Worm (Caenorhabditis elegans) whole organism, L4 larva: Measurements from ENCODE around the gene cah-5.

Experiments
- F37D6.2 ChIP-seq: sonication (generic microtip); optimal IDR thresholded peaks from 2 replicates; lab custom pipeline; 2016; ENCODE audit warnings: mild to moderate bottlenecking, missing genetic modification characterization, missing compliant biosample characterization
- F49E8.2 ChIP-seq: sonication (generic microtip); optimal IDR thresholded peaks from 2 replicates; lab custom pipeline; 2016; ENCODE audit warnings: missing compliant biosample characterization, mild to moderate bottlenecking, missing genetic modification characterization, borderline replicate concordance
- T20F7.1 ChIP-seq: fragments of 200-800 bp; sonication (Bioruptor generic); optimal IDR thresholded peaks from 2 replicates; lab custom pipeline; 2018; ENCODE audit warnings: mild to moderate bottlenecking, missing genetic modification characterization, missing compliant biosample characterization
- T26A8.4 ChIP-seq: fragments of 200-800 bp; sonication (Bioruptor generic); IDR thresholded peaks from 2 replicates; pipeline ENCODE4 v1.3.6; 2022; ENCODE audit warnings: missing genetic modification characterization, missing compliant biosample characterization
- Y105C5A.15 ChIP-seq: fragments of 200-800 bp; sonication (Bioruptor generic); IDR thresholded peaks from 2 replicates; pipeline ENCODE4 v1.3.6; 2022; ENCODE audit warnings: missing genetic modification characterization, missing compliant biosample characterization
- Y48G9A.11 ChIP-seq: fragments of 200-800 bp; sonication (Bioruptor generic); IDR thresholded peaks from 2 replicates; pipeline ENCODE4 v1.3.6; 2022; ENCODE audit warnings: missing genetic modification reagents, missing genetic modification characterization, missing compliant biosample characterization
- ZK546.5 ChIP-seq, 2 experiments: sonication (generic microtip); optimal IDR thresholded peaks; 2 replicates each; lab custom pipeline; 2017; ENCODE audit warnings: missing biosample characterization in 2 of 2, missing genetic modification characterization in 2 of 2
- aha-1 ChIP-seq: fragments of 150-350 bp; peaks from one replicate; lab custom pipeline; 2014; ENCODE audit warnings: missing biosample characterization, missing genetic modification characterization
- arid-1 ChIP-seq: fragments of 200-800 bp; sonication (Bioruptor generic); conservative IDR thresholded peaks from 2 replicates; pipeline ENCODE4 v1.3.6; 2022; ENCODE audit warnings: missing genetic modification reagents, missing genetic modification characterization, missing compliant biosample characterization
- attf-4 ChIP-seq: sonication (generic microtip); optimal IDR thresholded peaks from 3 replicates; lab custom pipeline; 2017; ENCODE audit warnings: missing biosample characterization, missing genetic modification characterization
- ceh-20 ChIP-seq: fragments of 200-800 bp; sonication (Bioruptor generic); IDR thresholded peaks from 2 replicates; pipeline ENCODE4 v1.3.6; 2022; ENCODE audit warnings: missing genetic modification reagents, missing genetic modification characterization, missing compliant biosample characterization
- ceh-32 ChIP-seq: sonication (generic microtip); optimal IDR thresholded peaks from 2 replicates; lab custom pipeline; 2016; ENCODE audit warnings: mild to moderate bottlenecking, missing genetic modification characterization, missing compliant biosample characterization; ENCODE audit not compliant: poor library complexity
- ceh-44 ChIP-seq: fragments of 200-800 bp; sonication (Bioruptor generic); IDR thresholded peaks from 2 replicates; pipeline ENCODE4 v1.3.6; 2022; ENCODE audit warnings: missing genetic modification reagents, missing genetic modification characterization, missing compliant biosample characterization
- ctbp-1 ChIP-seq: fragments of 200-800 bp; sonication (Bioruptor generic); IDR thresholded peaks from 2 replicates; pipeline ENCODE4 v1.3.6; 2022; ENCODE audit warnings: missing genetic modification reagents, missing genetic modification characterization, missing compliant biosample characterization
- daf-19 ChIP-seq: fragments of 200-800 bp; sonication (Bioruptor generic); conservative IDR thresholded peaks from 2 replicates; pipeline ENCODE4 v1.3.6; 2022; ENCODE audit warnings: missing genetic modification characterization, missing compliant biosample characterization
- daf-8 ChIP-seq: fragments of 200-800 bp; sonication (Bioruptor generic); IDR thresholded peaks from 2 replicates; pipeline ENCODE4 v1.3.6; 2022; ENCODE audit warnings: missing genetic modification characterization, missing compliant biosample characterization
- dmd-6 ChIP-seq: fragments of 200-800 bp; sonication (Bioruptor generic); IDR thresholded peaks from 2 replicates; pipeline ENCODE4 v1.3.6; 2022; ENCODE audit warnings: missing genetic modification reagents, missing genetic modification characterization, missing compliant biosample characterization
- dmd-9 ChIP-seq: fragments of 200-800 bp; sonication (Bioruptor generic); IDR thresholded peaks from 2 replicates; pipeline ENCODE4 v1.3.6; 2022; ENCODE audit warnings: missing genetic modification reagents, missing genetic modification characterization, missing compliant biosample characterization
- dpl-1 ChIP-seq: fragments of 150-350 bp; optimal IDR thresholded peaks from 2 replicates; lab custom pipeline; 2014; ENCODE audit warnings: missing biosample characterization, missing genetic modification reagents, missing genetic modification characterization
- dve-1 ChIP-seq: sonication (generic microtip); optimal IDR thresholded peaks from 2 replicates; lab custom pipeline; 2017; ENCODE audit warnings: antibody characterized with exemption, mild to moderate bottlenecking, missing genetic modification characterization, missing compliant biosample characterization; ENCODE audit not compliant: insufficient read depth
- fkh-10 ChIP-seq: fragments of 150-350 bp; optimal IDR thresholded peaks from 2 replicates; lab custom pipeline; 2014; ENCODE audit warnings: missing biosample characterization, missing genetic modification reagents, missing genetic modification characterization
- hlh-11 ChIP-seq: fragments of 200-800 bp; sonication (Bioruptor generic); optimal IDR thresholded peaks from 2 replicates; lab custom pipeline; 2018; ENCODE audit warnings: mild to moderate bottlenecking, missing genetic modification characterization, missing compliant biosample characterization
- hmg-1.1 ChIP-seq: fragments of 200-800 bp; sonication (Bioruptor generic); IDR thresholded peaks from 2 replicates; pipeline ENCODE4 v1.3.6; 2022; ENCODE audit warnings: missing genetic modification reagents, missing genetic modification characterization, missing compliant biosample characterization
- lin-1 ChIP-seq: fragments of 200-800 bp; sonication (Bioruptor generic); IDR thresholded peaks from 2 replicates; pipeline ENCODE4 v1.3.6; 2022; ENCODE audit warnings: missing genetic modification reagents, missing genetic modification characterization, missing compliant biosample characterization
- lin-13 ChIP-seq: fragments of 150-350 bp; optimal IDR thresholded peaks from 2 replicates; lab custom pipeline; 2014; ENCODE audit warnings: missing biosample characterization, missing genetic modification reagents, missing genetic modification characterization
- lin-15B ChIP-seq: fragments of 150-350 bp; sonication (generic microtip); optimal IDR thresholded peaks from 3 replicates; lab custom pipeline; 2014; ENCODE audit warnings: missing biosample characterization, missing genetic modification characterization
- madf-5 ChIP-seq, 2 experiments: fragments of 200-800 bp; sonication (Bioruptor generic); IDR thresholded peaks; 2 replicates each; pipeline ENCODE4 v1.3.6; 2022; ENCODE audit warnings: missing compliant biosample characterization in 2 of 2, missing genetic modification characterization in 2 of 2
- mdt-29 ChIP-seq: fragments of 200-800 bp; sonication (Bioruptor generic); IDR thresholded peaks from 2 replicates; pipeline ENCODE4 v1.3.6; 2022; ENCODE audit warnings: missing genetic modification reagents, missing genetic modification characterization, missing compliant biosample characterization
- mxl-2 ChIP-seq: fragments of 200-800 bp; sonication (Bioruptor generic); conservative IDR thresholded peaks from 2 replicates; pipeline ENCODE4 v1.3.6; 2022; ENCODE audit warnings: missing genetic modification reagents, missing genetic modification characterization, missing compliant biosample characterization
- mxl-3 ChIP-seq: fragments of 200-800 bp; sonication (Bioruptor generic); optimal IDR thresholded peaks from 2 replicates; lab custom pipeline; 2018; ENCODE audit warnings: mild to moderate bottlenecking, missing genetic modification characterization, missing compliant biosample characterization
- nhr-10 ChIP-seq: fragments of 150-350 bp; optimal IDR thresholded peaks from 2 replicates; lab custom pipeline; 2014; ENCODE audit warnings: missing biosample characterization, missing genetic modification characterization
- nhr-11 ChIP-seq: fragments of 150-350 bp; optimal IDR thresholded peaks from 2 replicates; lab custom pipeline; 2014; ENCODE audit warnings: missing biosample characterization, missing genetic modification characterization
- nhr-237 ChIP-seq: sonication (generic microtip); optimal IDR thresholded peaks from 2 replicates; lab custom pipeline; 2017; ENCODE audit warnings: missing biosample characterization, missing genetic modification characterization
- nhr-25 ChIP-seq: sonication (generic microtip); optimal IDR thresholded peaks from 2 replicates; lab custom pipeline; 2017; ENCODE audit warnings: missing genetic modification characterization, mild to moderate bottlenecking, missing compliant biosample characterization, antibody characterized with exemption, moderate library complexity, borderline replicate concordance; ENCODE audit not compliant: insufficient read depth
- nhr-41 ChIP-seq: fragments of 200-800 bp; sonication (Bioruptor generic); IDR thresholded peaks from 2 replicates; pipeline ENCODE4 v1.3.6; 2022; ENCODE audit warnings: missing genetic modification reagents, missing genetic modification characterization, missing compliant biosample characterization
- nhr-42 ChIP-seq: fragments of 200-800 bp; sonication (Bioruptor generic); IDR thresholded peaks from 2 replicates; pipeline ENCODE4 v1.3.6; 2022; ENCODE audit warnings: missing genetic modification characterization, missing compliant biosample characterization
- nhr-76 ChIP-seq: fragments of 150-350 bp; optimal IDR thresholded peaks from 2 replicates; lab custom pipeline; 2014; ENCODE audit warnings: missing biosample characterization, missing genetic modification characterization
- php-3 ChIP-seq: fragments of 200-800 bp; sonication (Bioruptor generic); IDR thresholded peaks from 2 replicates; pipeline ENCODE4 v1.3.6; 2022; ENCODE audit warnings: missing genetic modification reagents, missing genetic modification characterization, missing compliant biosample characterization
- saeg-2 ChIP-seq: fragments of 200-800 bp; sonication (Bioruptor generic); IDR thresholded peaks from 2 replicates; pipeline ENCODE4 v1.3.6; 2022; ENCODE audit warnings: missing genetic modification reagents, missing genetic modification characterization, missing compliant biosample characterization
- sdz-12 ChIP-seq: fragments of 200-800 bp; sonication (Bioruptor generic); optimal IDR thresholded peaks from 2 replicates; lab custom pipeline; 2018; ENCODE audit warnings: mild to moderate bottlenecking, missing genetic modification characterization, missing compliant biosample characterization
- snpc-4 ChIP-seq: fragments of 150-350 bp; optimal IDR thresholded peaks from 2 replicates; lab custom pipeline; 2014; ENCODE audit warnings: missing biosample characterization, missing genetic modification characterization
- spr-3 ChIP-seq: fragments of 200-800 bp; sonication (Bioruptor generic); optimal IDR thresholded peaks from 2 replicates; lab custom pipeline; 2018; ENCODE audit warnings: mild to moderate bottlenecking, missing genetic modification characterization, missing compliant biosample characterization
- tra-1 ChIP-seq: fragments of 200-800 bp; sonication (Bioruptor generic); IDR thresholded peaks from 2 replicates; pipeline ENCODE4 v1.3.6; 2022; ENCODE audit warnings: missing genetic modification reagents, missing genetic modification characterization, missing compliant biosample characterization
- unc-39 ChIP-seq: sonication (generic microtip); optimal IDR thresholded peaks from 2 replicates; lab custom pipeline; 2017; ENCODE audit warnings: missing biosample characterization, missing genetic modification characterization
- vab-7 ChIP-seq: fragments of 200-800 bp; sonication (Bioruptor generic); IDR thresholded peaks from 2 replicates; pipeline ENCODE4 v1.3.6; 2022; ENCODE audit warnings: missing genetic modification reagents, missing genetic modification characterization, missing compliant biosample characterization
- zfp-3 ChIP-seq: fragments of 200-800 bp; sonication (Bioruptor generic); conservative IDR thresholded peaks from 2 replicates; pipeline ENCODE4 v1.3.6; 2022; ENCODE audit warnings: missing genetic modification reagents, missing genetic modification characterization, missing compliant biosample characterization
- ztf-11 ChIP-seq: fragments of 150-350 bp; optimal IDR thresholded peaks from 2 replicates; lab custom pipeline; 2014; ENCODE audit warnings: missing biosample characterization, missing genetic modification characterization

Gene cah-5

DNA sequence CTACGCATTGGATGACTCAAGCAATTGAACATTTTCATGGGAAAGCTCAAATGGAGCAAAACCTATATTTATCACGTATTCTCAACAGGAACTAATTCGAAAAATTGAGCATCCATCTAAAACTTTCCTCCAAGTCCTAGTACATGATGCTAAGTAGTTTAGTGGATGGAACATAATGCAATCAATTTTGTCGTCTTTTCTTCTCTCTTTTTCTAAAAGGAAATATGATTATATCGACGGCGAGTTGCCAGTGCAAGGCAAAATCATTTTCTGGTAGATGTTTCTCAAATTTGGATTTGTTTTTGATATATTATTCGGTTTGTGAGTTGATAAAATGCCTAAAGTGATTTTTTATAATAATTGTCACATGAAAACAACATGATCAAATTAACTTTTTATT is 20.9 kb downstream of the cah-5 start (continued):
- TF ChIP-seq nhr-25 (tag; lab: Kevin White, UChicago) (no peak), aha-1 (tag; lab: Kevin White, UChicago) (peak; percentile 22), madf-5 (GFP tag; IDR thresholded peaks at IDR 0.05; lab: Robert Waterston, UW) (no peak), nhr-10 (no peak), ctbp-1 (GFP tag; lab: Robert Waterston, UW) (no peak), ZK546.5 (tag; optimal IDR thresholded peaks at IDR 0.05; lab: Kevin White, UChicago) (no peak), dmd-9 (GFP tag; lab: Robert Waterston, UW) (no peak), mxl-2 (no peak), fkh-10 (GFP tag; lab: Kevin White, UChicago) (peak; percentile 47), dpl-1 (GFP tag; lab: Kevin White, UChicago) (no peak), daf-19 (no peak)
- TF ChIP-seq, all 104 proteins: peak for 4

DNA sequence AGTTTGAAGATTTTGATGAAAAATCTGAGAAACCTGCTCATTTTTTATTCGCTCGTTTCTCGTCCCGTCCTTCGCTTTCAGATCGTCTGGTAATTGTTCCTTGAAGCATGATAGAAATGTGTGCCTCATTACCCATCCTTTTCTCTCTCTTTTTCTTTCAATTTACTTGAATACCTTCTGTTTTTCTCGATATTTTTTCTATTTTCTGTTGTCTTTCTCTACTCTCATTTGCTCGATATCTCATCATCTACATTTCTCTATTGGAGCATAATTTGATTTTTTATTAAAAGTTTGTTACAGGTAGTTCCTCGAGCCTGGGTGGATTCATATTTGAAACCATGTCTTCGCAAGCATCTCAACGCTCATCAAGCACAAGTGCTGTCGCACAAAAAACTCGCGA is 30.5 kb downstream of the cah-5 start, which contains the start of gene ubc-17:
TSS of gene ubc-17 (plus strand) at position 301 of the 400 bp plus-strand sequence.
- TF ChIP-seq nhr-76 (tag; lab: Kevin White, UChicago) (no peak), zfp-3 (GFP tag; lab: Robert Waterston, UW) (no peak), mdt-29 (GFP tag; lab: Robert Waterston, UW) (no peak), arid-1 (GFP tag; lab: Robert Waterston, UW) (no peak), attf-4 (tag; lab: Kevin White, UChicago) (no peak), lin-13 (GFP tag; lab: Kevin White, UChicago) (no peak), nhr-237 (tag; lab: Kevin White, UChicago) (no peak), snpc-4 (tag; lab: Kevin White, UChicago) (no peak), sdz-12 (GFP tag; lab: Kevin White, UChicago) (no peak), vab-7 (GFP tag; lab: Robert Waterston, UW) (no peak), fkh-10 (GFP tag; lab: Kevin White, UChicago) (no peak), saeg-2 (GFP tag; lab: Robert Waterston, UW) (no peak), F49E8.2 (tag; lab: Kevin White, UChicago) (no peak)

DNA sequence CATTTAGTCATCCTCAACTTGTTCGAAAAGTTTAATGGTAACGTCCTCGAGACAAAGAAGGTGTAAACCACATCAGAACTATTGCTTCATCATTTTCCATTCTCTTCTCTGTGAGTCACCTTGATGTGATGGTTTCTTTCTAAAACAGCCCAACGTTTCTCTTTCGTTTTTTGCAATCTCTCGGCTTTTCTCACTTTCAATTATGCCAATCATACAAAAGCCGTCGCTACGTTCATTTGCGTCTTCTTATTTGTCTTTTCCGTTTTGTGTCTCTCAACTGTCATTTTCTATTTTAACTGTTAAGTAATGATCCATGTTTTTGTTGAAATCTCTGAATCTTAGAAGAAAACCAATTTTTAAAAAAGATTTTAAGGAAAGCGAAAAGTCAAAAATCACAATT is 37.5 kb downstream of the cah-5 start, which contains the start of gene B0403.5:
TSS of gene B0403.5 (plus strand) at position 368 of the 400 bp plus-strand sequence.
- TF ChIP-seq mxl-2 (no peak), Y48G9A.11 (GFP tag; lab: Robert Waterston, UW) (no peak), T20F7.1 (GFP tag; lab: Kevin White, UChicago) (no peak), hmg-1.1 (GFP tag; lab: Robert Waterston, UW) (no peak), mxl-3 (no peak), T26A8.4 (GFP tag; lab: Robert Waterston, UW) (no peak), daf-19 (no peak), daf-8 (GFP tag; lab: Robert Waterston, UW) (no peak), unc-39 (no peak), madf-5 (GFP tag; IDR thresholded peaks at IDR 0.05; lab: Robert Waterston, UW) (no peak), F37D6.2 (tag; lab: Kevin White, UChicago) (no peak), lin-1 (no peak), nhr-42 (GFP tag; lab: Robert Waterston, UW) (no peak), sdz-12 (GFP tag; lab: Kevin White, UChicago) (no peak), nhr-11 (no peak), spr-3 (GFP tag; lab: Kevin White, UChicago) (no peak)
- TF ChIP-seq, all 104 proteins: peak for 0

DNA sequence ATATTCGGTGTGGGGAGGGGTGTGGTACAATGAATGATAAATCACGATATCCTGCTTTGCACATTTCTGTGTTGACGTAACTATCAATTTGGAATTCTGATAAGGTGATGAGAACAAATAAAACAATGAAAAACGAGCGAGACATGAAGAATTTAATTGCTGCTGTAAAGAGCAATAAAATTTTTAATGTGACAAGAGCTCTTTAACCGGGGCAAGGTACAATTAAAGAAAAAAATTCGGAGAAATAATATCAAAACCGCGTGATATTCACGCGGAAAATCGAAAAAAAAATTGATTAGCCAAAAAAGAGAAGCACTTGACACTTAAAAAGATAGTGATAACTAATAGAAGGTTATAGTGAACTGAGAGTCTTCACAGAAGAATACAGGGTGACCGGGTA is 41.4 kb downstream of the cah-5 start:
- TF ChIP-seq dmd-6 (GFP tag; lab: Robert Waterston, UW) (peak; percentile 54), ceh-32 (tag; lab: Kevin White, UChicago) (no peak), php-3 (GFP tag; lab: Robert Waterston, UW) (peak; percentile 99), lin-15B (tag; lab: Kevin White, UChicago) (no peak), ceh-20 (GFP tag; lab: Robert Waterston, UW) (peak; percentile 23; the same call in 1 of the 2 replicates), ztf-11 (no peak), dve-1 (tag; lab: Kevin White, UChicago) (peak; percentile 52), nhr-25 (tag; lab: Kevin White, UChicago) (no peak), tra-1 (0 out of 2 replicates have a peak, but pooled peaks have one; percentile 26), Y105C5A.15 (GFP tag; lab: Robert Waterston, UW) (no peak), hlh-11 (peak; percentile 49), ceh-44 (GFP tag; lab: Robert Waterston, UW) (no peak), ctbp-1 (GFP tag; lab: Robert Waterston, UW) (no peak), nhr-41 (no peak)
